Fruit fly (Drosophila melanogaster) whole organism, embryonic: ENCODE data around the gene park.

ENCODE experiments used
- ATbp ChIP-seq: fragments of 200-800 bp; sonication (Bioruptor generic); optimal IDR thresholded peaks from 2 replicates; lab custom pipeline; 2017; ENCODE audit warnings: missing biosample characterization, mild to moderate bottlenecking, missing genetic modification characterization, missing genetic modification reagents
- Antp ChIP-seq: fragments of 200-800 bp; sonication (Bioruptor generic); optimal IDR thresholded peaks from 3 replicates; lab custom pipeline; 2016; ENCODE audit warnings: missing biosample characterization, missing genetic modification characterization
- Atf3 ChIP-seq: fragments of 200-800 bp; sonication (Bioruptor generic); optimal IDR thresholded peaks from 3 replicates; lab custom pipeline; 2016; ENCODE audit warnings: missing biosample characterization, missing genetic modification characterization
- CG1024 ChIP-seq: fragments of 200-800 bp; sonication (Bioruptor generic); IDR thresholded peaks from 2 replicates; pipeline ENCODE4 v1.3.6; 2022; ENCODE audit warnings: missing biosample characterization, missing genetic modification characterization
- CG10979 ChIP-seq: fragments of 200-800 bp; sonication (Bioruptor generic); optimal IDR thresholded peaks from 2 replicates; lab custom pipeline; 2018; ENCODE audit warnings: missing biosample characterization, mild to moderate bottlenecking, missing genetic modification characterization, moderate library complexity
- CG12071 ChIP-seq: fragments of 200-800 bp; sonication (Bioruptor generic); optimal IDR thresholded peaks from 3 replicates; lab custom pipeline; 2018; ENCODE audit warnings: missing biosample characterization, mild to moderate bottlenecking, missing genetic modification characterization
- CG13894 ChIP-seq: fragments of 200-800 bp; sonication (Bioruptor generic); optimal IDR thresholded peaks from 3 replicates; lab custom pipeline; 2018; ENCODE audit warnings: missing biosample characterization, mild to moderate bottlenecking, missing genetic modification characterization, moderate library complexity
- CG14014 ChIP-seq: fragments of 200-800 bp; sonication (Bioruptor generic); IDR thresholded peaks from 2 replicates; pipeline ENCODE4 v1.3.6; 2022; ENCODE audit warnings: missing biosample characterization, missing genetic modification characterization
- CG15011 ChIP-seq: fragments of 200-800 bp; sonication (Bioruptor generic); optimal IDR thresholded peaks from 3 replicates; lab custom pipeline; 2018; ENCODE audit warnings: missing biosample characterization, mild to moderate bottlenecking, missing genetic modification characterization
- CG16815 ChIP-seq: fragments of 200-800 bp; sonication (Bioruptor generic); optimal IDR thresholded peaks from 3 replicates; lab custom pipeline; 2017; ENCODE audit warnings: missing biosample characterization, mild to moderate bottlenecking, missing genetic modification characterization
- CG17568 ChIP-seq: fragments of 200-800 bp; sonication (Bioruptor generic); optimal IDR thresholded peaks from 2 replicates; lab custom pipeline; 2018; ENCODE audit warnings: missing biosample characterization, mild to moderate bottlenecking, missing genetic modification characterization, moderate library complexity
- CG18599 ChIP-seq: fragments of 200-800 bp; sonication (Bioruptor generic); optimal IDR thresholded peaks from 3 replicates; lab custom pipeline; 2017; ENCODE audit warnings: missing biosample characterization, missing genetic modification characterization, mild to moderate bottlenecking, moderate library complexity, missing genetic modification reagents
- CG18764 ChIP-seq: fragments of 200-800 bp; sonication (Bioruptor generic); optimal IDR thresholded peaks from 3 replicates; lab custom pipeline; 2016; ENCODE audit warnings: missing biosample characterization, missing genetic modification characterization
- CG2712 ChIP-seq: fragments of 200-800 bp; optimal IDR thresholded peaks from 3 replicates; lab custom pipeline; 2019; ENCODE audit warnings: missing biosample characterization, mild to moderate bottlenecking, missing genetic modification characterization, moderate library complexity
- CG2889 ChIP-seq: fragments of 200-800 bp; sonication (Bioruptor generic); IDR thresholded peaks from 3 replicates; pipeline ENCODE4 v1.3.6; 2022; ENCODE audit warnings: missing biosample characterization, missing genetic modification characterization
- CG32767 ChIP-seq: fragments of 200-800 bp; sonication (Bioruptor generic); IDR thresholded peaks from 2 replicates; pipeline ENCODE4 v1.3.6; 2022; ENCODE audit warnings: missing biosample characterization, missing genetic modification characterization
- CG3995 ChIP-seq: fragments of 200-800 bp; sonication (Bioruptor generic); optimal IDR thresholded peaks from 3 replicates; lab custom pipeline; 2016; ENCODE audit warnings: missing biosample characterization, missing genetic modification characterization
- CG4360 ChIP-seq: fragments of 200-800 bp; sonication (Bioruptor generic); IDR thresholded peaks from 2 replicates; pipeline ENCODE4 v1.3.6; 2022; ENCODE audit warnings: missing biosample characterization, missing genetic modification characterization
- CG4707 ChIP-seq: fragments of 200-800 bp; sonication (Bioruptor generic); optimal IDR thresholded peaks from 2 replicates; lab custom pipeline; 2018; ENCODE audit warnings: missing biosample characterization, mild to moderate bottlenecking, missing genetic modification characterization, moderate library complexity
- CG4730 ChIP-seq: fragments of 200-800 bp; sonication (Bioruptor generic); IDR thresholded peaks from 2 replicates; pipeline ENCODE4 v1.3.6; 2022; ENCODE audit warnings: missing biosample characterization, missing genetic modification characterization
- CG7556 ChIP-seq: fragments of 200-800 bp; sonication (Bioruptor generic); optimal IDR thresholded peaks from 2 replicates; lab custom pipeline; 2017; ENCODE audit warnings: missing biosample characterization, mild to moderate bottlenecking, missing genetic modification characterization
- CG8281 ChIP-seq: fragments of 200-800 bp; sonication (Bioruptor generic); optimal IDR thresholded peaks from 2 replicates; lab custom pipeline; 2018; ENCODE audit warnings: missing biosample characterization, mild to moderate bottlenecking, missing genetic modification characterization, moderate library complexity
- Dek ChIP-seq: fragments of 200-800 bp; sonication (Bioruptor generic); optimal IDR thresholded peaks from 3 replicates; lab custom pipeline; 2019; ENCODE audit warnings: missing biosample characterization, mild to moderate bottlenecking, missing genetic modification characterization, moderate library complexity
- Doc3 ChIP-seq: fragments of 200-800 bp; sonication (Bioruptor generic); IDR thresholded peaks from 3 replicates; pipeline ENCODE4 v1.3.6; 2022; ENCODE audit warnings: missing biosample characterization, missing genetic modification characterization; ENCODE audit not compliant: partially characterized antibody
- ERR ChIP-seq: fragments of 200-800 bp; sonication (Bioruptor generic); optimal IDR thresholded peaks from 2 replicates; lab custom pipeline; 2016; ENCODE audit warnings: missing biosample characterization, missing genetic modification characterization
- Hmr ChIP-seq: fragments of 200-800 bp; sonication (Bioruptor generic); optimal IDR thresholded peaks from 3 replicates; lab custom pipeline; 2017; ENCODE audit warnings: mild to moderate bottlenecking, missing biosample characterization, missing genetic modification reagents, missing genetic modification characterization
- Hmx ChIP-seq: fragments of 200-800 bp; sonication (Bioruptor generic); optimal IDR thresholded peaks from 2 replicates; lab custom pipeline; 2016; ENCODE audit warnings: missing biosample characterization, missing genetic modification characterization
- Mrtf ChIP-seq: fragments of 200-800 bp; sonication (Bioruptor generic); IDR thresholded peaks from 3 replicates; pipeline ENCODE4 v1.3.6; 2022; ENCODE audit warnings: missing biosample characterization, missing genetic modification characterization
- NK7.1 ChIP-seq: fragments of 200-800 bp; sonication (Bioruptor generic); optimal IDR thresholded peaks from 3 replicates; lab custom pipeline; 2016; ENCODE audit warnings: missing biosample characterization, missing genetic modification characterization
- Oaz ChIP-seq: fragments of 200-800 bp; sonication (Bioruptor generic); IDR thresholded peaks from 2 replicates; pipeline ENCODE4 v1.3.6; 2022; ENCODE audit warnings: missing biosample characterization, missing genetic modification characterization
- Ptx1 ChIP-seq: fragments of 200-800 bp; sonication (Bioruptor generic); IDR thresholded peaks from 2 replicates; pipeline ENCODE4 v1.3.6; 2022; ENCODE audit warnings: missing biosample characterization, missing genetic modification characterization
- Trl ChIP-seq, 3 experiments: fragments of >200 bp in 2 of 3; fragments of 200-800 bp in 1 of 3; sonication (Bioruptor generic) in 1 of 3; optimal IDR thresholded peaks; 2 replicates in 1 of 3; 3 replicates in 2 of 3; lab custom pipeline; 2016 to 2017; ENCODE audit warnings: missing biosample characterization in 1 of 3, missing genetic modification characterization in 1 of 3
- Usf ChIP-seq: fragments of 200-800 bp; sonication (Bioruptor generic); optimal IDR thresholded peaks from 2 replicates; lab custom pipeline; 2017; ENCODE audit warnings: missing genotype, missing biosample characterization, missing genetic modification characterization
- abd-A ChIP-seq: fragments of 200-800 bp; sonication (Bioruptor generic); optimal IDR thresholded peaks from 3 replicates; lab custom pipeline; 2019; ENCODE audit warnings: missing biosample characterization, mild to moderate bottlenecking, missing genetic modification characterization, moderate library complexity
- ash1 ChIP-seq: fragments of 200-800 bp; sonication (Bioruptor generic); optimal IDR thresholded peaks from 2 replicates; lab custom pipeline; 2018; ENCODE audit warnings: missing biosample characterization, mild to moderate bottlenecking, missing genetic modification characterization
- ato ChIP-seq: fragments of 200-800 bp; sonication (Bioruptor generic); IDR thresholded peaks from 2 replicates; pipeline ENCODE4 v1.3.6; 2022; ENCODE audit warnings: missing biosample characterization, missing genetic modification characterization; ENCODE audit not compliant: partially characterized antibody
- dmrt99B ChIP-seq: fragments of 200-800 bp; sonication (Bioruptor generic); optimal IDR thresholded peaks from 2 replicates; lab custom pipeline; 2018; ENCODE audit warnings: missing biosample characterization, mild to moderate bottlenecking, missing genetic modification characterization, moderate library complexity
- dpn ChIP-seq, 2 experiments: fragments of 200-800 bp; sonication (Bioruptor generic); optimal IDR thresholded peaks; 3 replicates each; lab custom pipeline; 2016; ENCODE audit warnings: missing biosample characterization in 2 of 2, missing genetic modification characterization in 2 of 2
- grn ChIP-seq: fragments of 200-800 bp; sonication (Bioruptor generic); optimal IDR thresholded peaks from 3 replicates; lab custom pipeline; 2017; ENCODE audit warnings: missing biosample characterization, missing genetic modification characterization
- gsb-n ChIP-seq: fragments of 200-800 bp; sonication (Bioruptor generic); optimal IDR thresholded peaks from 3 replicates; lab custom pipeline; 2018; ENCODE audit warnings: missing biosample characterization, mild to moderate bottlenecking, missing genetic modification characterization
- h ChIP-seq: fragments of >200 bp; optimal IDR thresholded peaks from 2 replicates; lab custom pipeline; 2017
- ken ChIP-seq: fragments of 200-800 bp; sonication (Bioruptor generic); IDR thresholded peaks from 3 replicates; pipeline ENCODE4 v1.3.6; 2022; ENCODE audit warnings: missing biosample characterization, missing genetic modification characterization
- pnt ChIP-seq: fragments of 200-800 bp; sonication (Bioruptor generic); optimal IDR thresholded peaks from 3 replicates; lab custom pipeline; 2016; ENCODE audit warnings: missing biosample characterization, missing genetic modification characterization
- prd ChIP-seq, 3 experiments: fragments of >200 bp in 2 of 3; fragments of 200-800 bp in 1 of 3; sonication (Bioruptor generic) in 1 of 3; optimal IDR thresholded peaks in 2 of 3; IDR thresholded peaks in 1 of 3; 2 replicates in 2 of 3; 3 replicates in 1 of 3; pipeline versions ENCODE4 v1.3.6 to Lab custom; 2017 to 2022; ENCODE audit warnings: missing biosample characterization in 1 of 3, missing genetic modification characterization in 1 of 3
- pros ChIP-seq: fragments of 200-800 bp; sonication (Bioruptor generic); optimal IDR thresholded peaks from 3 replicates; lab custom pipeline; 2019; ENCODE audit warnings: missing biosample characterization, mild to moderate bottlenecking, missing genetic modification characterization, moderate library complexity
- psq ChIP-seq: fragments of 200-800 bp; sonication (Bioruptor generic); optimal IDR thresholded peaks from 2 replicates; lab custom pipeline; 2017; ENCODE audit warnings: missing biosample characterization, missing genetic modification characterization
- rib ChIP-seq: fragments of 200-800 bp; sonication (Bioruptor generic); IDR thresholded peaks from 2 replicates; pipeline ENCODE4 v1.3.6; 2022; ENCODE audit warnings: missing biosample characterization, missing genetic modification characterization
- ro ChIP-seq: fragments of 200-800 bp; sonication (Bioruptor generic); IDR thresholded peaks from 2 replicates; pipeline ENCODE4 v1.3.6; 2022; ENCODE audit warnings: missing biosample characterization, missing genetic modification characterization
- sens-2 ChIP-seq: fragments of 200-800 bp; sonication (Bioruptor generic); IDR thresholded peaks from 2 replicates; pipeline ENCODE4 v1.3.6; 2022; ENCODE audit warnings: missing biosample characterization, missing genetic modification characterization
- z ChIP-seq: fragments of 200-800 bp; sonication (Bioruptor generic); IDR thresholded peaks from 3 replicates; pipeline ENCODE4 v1.3.6; 2022; ENCODE audit warnings: missing biosample characterization, missing genetic modification characterization

The park gene

DNA sequence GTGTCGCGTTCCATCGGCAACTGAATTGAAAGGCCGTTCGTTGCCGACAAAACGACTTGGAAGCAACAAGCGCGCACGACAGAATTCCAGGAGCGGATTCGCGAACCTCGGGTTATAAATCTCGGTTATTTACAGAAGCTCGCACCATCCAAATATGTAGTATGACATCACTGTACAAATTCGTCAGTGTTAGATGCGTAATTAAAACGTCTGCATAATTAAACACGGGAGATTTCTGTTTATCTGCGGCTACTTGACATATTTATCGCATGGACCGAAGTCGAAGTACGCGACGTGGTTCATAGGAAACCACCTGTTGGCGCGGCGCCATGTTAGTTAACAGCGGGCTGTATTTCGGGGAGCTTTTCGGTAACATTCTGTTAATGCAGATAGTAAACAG, 24.7 kb downstream of the park start, which contains the start of gene Ac78C (continued):
- peak; percentile 48 for TF ChIP-seq Usf (GFP tag; lab: Kevin White, UChicago)
- TF ChIP-seq CG1024 (GFP tag; lab: Robert Waterston, UW), result peak; percentile 49; the same call in 1 of the 2 replicates
- peak; percentile 72 for TF ChIP-seq CG2889 (GFP tag; lab: Robert Waterston, UW)
- TF ChIP-seq CG4730, result peak; percentile 75
- TF ChIP-seq CG18764 (GFP tag; lab: Kevin White, UChicago), result peak; percentile 76
- TF ChIP-seq CG14014, result peak; percentile 89
- TF ChIP-seq ATbp (GFP tag; lab: Kevin White, UChicago), result peak; percentile 80
- TF ChIP-seq CG10979 (tag; lab: Kevin White, UChicago), result no peak
- TF ChIP-seq pnt, result peak; percentile 86
- TF ChIP-seq CG17568 (GFP tag; lab: Kevin White, UChicago), result peak; percentile 84
- no peak for TF ChIP-seq gsb-n (tag; lab: Kevin White, UChicago)
- TF ChIP-seq grn (GFP tag; lab: Kevin White, UChicago), result peak; percentile 6
- no peak for TF ChIP-seq CG2712 (tag; lab: Kevin White, UChicago)
- no peak for TF ChIP-seq ato
- no peak for TF ChIP-seq CG4707 (GFP tag; lab: Kevin White, UChicago)
- peak; percentile 83 for TF ChIP-seq rib (GFP tag; lab: Robert Waterston, UW)
- TF ChIP-seq Antp, result peak; percentile 95
- TF ChIP-seq CG15011 (GFP tag; lab: Kevin White, UChicago), result peak; percentile 70
- peak; percentile 61; the same call in 1 of the 2 replicates for TF ChIP-seq Oaz (GFP tag; lab: Robert Waterston, UW)
- peak; percentile 71 for TF ChIP-seq Atf3 (GFP tag; lab: Kevin White, UChicago)
- TF ChIP-seq ken (GFP tag; lab: Robert Waterston, UW), result peak; percentile 83
- peak; percentile 90 for TF ChIP-seq ERR (GFP tag; lab: Kevin White, UChicago)
- TF ChIP-seq prd (optimal IDR thresholded peaks at IDR 0.05; lab: Kevin White, UChicago), result no peak
- TF ChIP-seq prd (GFP tag; IDR thresholded peaks at IDR 0.05; lab: Robert Waterston, UW), result peak; percentile 81
- TF ChIP-seq CG7556 (GFP tag; lab: Kevin White, UChicago), result peak; percentile 27
- TF ChIP-seq sens-2, result peak; percentile 45; the same call in 1 of the 2 replicates
- peak; percentile 30 for TF ChIP-seq pros (GFP tag; lab: Kevin White, UChicago)
- peak; percentile 18 for TF ChIP-seq psq (GFP tag; lab: Kevin White, UChicago)
- TF ChIP-seq abd-A (tag; lab: Kevin White, UChicago), result peak; percentile 88
- TF ChIP-seq Hmx (GFP tag; lab: Kevin White, UChicago), result peak; percentile 46
- no peak for TF ChIP-seq z (GFP tag; lab: Robert Waterston, UW)
- TF ChIP-seq NK7.1 (GFP tag; lab: Kevin White, UChicago), result peak; percentile 83
- TF ChIP-seq ash1, result peak; percentile 87
- peak; percentile 96 for TF ChIP-seq CG13894 (tag; lab: Kevin White, UChicago)
- peak; percentile 87 for TF ChIP-seq Mrtf (GFP tag; lab: Robert Waterston, UW)
- TF ChIP-seq Doc3 (GFP tag; lab: Robert Waterston, UW), result no peak
- peak; percentile 58 for TF ChIP-seq CG16815 (GFP tag; lab: Kevin White, UChicago)
- no peak for TF ChIP-seq h (lab: Kevin White, UChicago)
- peak; percentile 88 to 92 for TF ChIP-seq dpn (GFP tag; optimal IDR thresholded peaks at IDR 0.05; lab: Kevin White, UChicago)
- TF ChIP-seq ro (GFP tag; lab: Robert Waterston, UW), result peak; percentile 43
- TF ChIP-seq CG4360, result no peak
- TF ChIP-seq CG32767 (GFP tag; lab: Robert Waterston, UW), result peak; percentile 77
- TF ChIP-seq Trl (optimal IDR thresholded peaks at IDR 0.05; lab: Kevin White, UChicago), result no peak
- peak; percentile 89 for TF ChIP-seq Trl (GFP tag; optimal IDR thresholded peaks at IDR 0.05; lab: Kevin White, UChicago)
- peak; percentile 75 for TF ChIP-seq CG3995 (GFP tag; lab: Kevin White, UChicago)
- peak; percentile 84 for TF ChIP-seq dmrt99B (tag; lab: Kevin White, UChicago)
- TF ChIP-seq Dek, result peak; percentile 85
- TF ChIP-seq CG8281 (tag; lab: Kevin White, UChicago), result peak; percentile 71
- peak; percentile 96 for TF ChIP-seq CG18599
- TF ChIP-seq Ptx1 (GFP tag; lab: Robert Waterston, UW), result peak; percentile 88
- TF ChIP-seq CG12071 (GFP tag; lab: Kevin White, UChicago), result peak; percentile 95
- TF ChIP-seq Hmr (GFP tag; lab: Kevin White, UChicago), result peak; percentile 91
